Worm (Caenorhabditis elegans): ENCODE data around the gene cdo-1.

DNA sequence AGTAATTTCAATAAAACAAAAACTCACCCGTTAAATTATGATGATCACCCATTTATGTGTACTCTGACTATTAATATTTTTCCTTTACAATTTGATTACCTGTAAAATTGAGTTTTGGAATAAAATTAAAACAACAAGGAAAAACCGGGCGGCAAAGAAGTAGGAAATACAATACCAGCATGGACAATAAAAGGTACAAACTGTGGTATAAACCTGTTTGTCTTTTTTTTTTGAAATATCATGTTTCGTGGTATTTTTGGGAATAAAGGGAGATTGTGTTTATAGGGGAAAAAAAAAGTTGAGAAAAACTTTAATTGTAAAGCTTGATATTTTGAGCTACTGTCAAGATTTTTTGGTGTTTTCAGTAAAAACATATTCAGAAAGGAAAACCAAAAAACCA is 38.0 kb downstream of the cdo-1 start, which contains the start of gene daf-3:
- TF ChIP-seq lir-3 (tag; optimal IDR thresholded peaks at IDR 0.05): no peak
- no peak for TF ChIP-seq ceh-44 (GFP tag; IDR thresholded peaks at IDR 0.05)
- TF ChIP-seq hmg-1.1 (GFP tag; IDR thresholded peaks at IDR 0.05): no peak
- TF ChIP-seq lin-15B (tag; optimal IDR thresholded peaks at IDR 0.05): no peak
- TF ChIP-seq nhr-48 (tag; optimal IDR thresholded peaks at IDR 0.05): no peak

Measured in whole organism, L4 larva.